Worm (Caenorhabditis elegans): ENCODE data around the gene pin-2.

The pin-2 gene

ce11 chrIV:12785988-12786387, 7.7 kb upstream of the pin-2 start (continued):
- TF ChIP-seq attf-6 (GFP tag; IDR thresholded peaks at IDR 0.05) = peak; percentile 94
- TF ChIP-seq hmg-20 (GFP tag; IDR thresholded peaks at IDR 0.05) = no peak
- no peak for TF ChIP-seq ZK185.1 (tag; optimal IDR thresholded peaks at IDR 0.05; ENCODE audit: poor library complexity, severe bottlenecking)
- no peak for TF ChIP-seq zim-3 (tag; optimal IDR thresholded peaks at IDR 0.05)
- peak; percentile 55; the same call in 1 of the 2 replicates for TF ChIP-seq nfyb-1 (GFP tag; IDR thresholded peaks at IDR 0.05)
- no peak for TF ChIP-seq B0261.1 (tag; optimal IDR thresholded peaks at IDR 0.05)
- TF ChIP-seq nhr-90 (tag; optimal IDR thresholded peaks at IDR 0.05) = no peak
- TF ChIP-seq zfh-2 (GFP tag; conservative IDR thresholded peaks at IDR 0.05) = no peak
- no peak for TF ChIP-seq somi-1 (GFP tag; optimal IDR thresholded peaks at IDR 0.05)
- TF ChIP-seq ztf-26 (tag; optimal IDR thresholded peaks at IDR 0.05) = no peak
- no peak for TF ChIP-seq sdz-38 (tag; optimal IDR thresholded peaks at IDR 0.05)
- no peak for TF ChIP-seq dpl-1 (GFP tag; optimal IDR thresholded peaks at IDR 0.05)
- TF ChIP-seq C06A6.2 (GFP tag; conservative IDR thresholded peaks at IDR 0.05) = no peak
- peak; percentile 81 for TF ChIP-seq dox-1 (GFP tag; IDR thresholded peaks at IDR 0.05)
- TF ChIP-seq ama-1 (optimal IDR thresholded peaks at IDR 0.05) = no peak
- TF ChIP-seq ama-1 (GFP tag; optimal IDR thresholded peaks at IDR 0.05) = no peak
- no peak for TF ChIP-seq ccch-3 (GFP tag; optimal IDR thresholded peaks at IDR 0.05)
- peak; percentile 49; the same call in 1 of the 2 replicates for TF ChIP-seq mcd-1 (GFP tag; IDR thresholded peaks at IDR 0.05)
- no peak for TF ChIP-seq aptf-3 (GFP tag; IDR thresholded peaks at IDR 0.05)
- TF ChIP-seq lin-54 (GFP tag; optimal IDR thresholded peaks at IDR 0.05) = peak; percentile 5
- TF ChIP-seq F49E8.2 (tag; optimal IDR thresholded peaks at IDR 0.05; ENCODE audit: insufficient read depth) = peak; percentile 58
- no peak for TF ChIP-seq atf-7 (tag; optimal IDR thresholded peaks at IDR 0.05)
- peak; percentile 65 for TF ChIP-seq snpc-3.4 (tag; optimal IDR thresholded peaks at IDR 0.05)
- TF ChIP-seq Y79H2A.3 (GFP tag; conservative IDR thresholded peaks at IDR 0.05) = no peak
- no peak for TF ChIP-seq sptf-2 (GFP tag; optimal IDR thresholded peaks at IDR 0.05)
- no peak for TF ChIP-seq pha-4 (tag; optimal IDR thresholded peaks at IDR 0.05)
- no peak for TF ChIP-seq lin-35 (GFP tag; optimal IDR thresholded peaks at IDR 0.05)
- TF ChIP-seq F55B11.4 (tag; optimal IDR thresholded peaks at IDR 0.05; ENCODE audit: borderline replicate concordance, insufficient read depth) = no peak
- TF ChIP-seq Y95B8A.8 (GFP tag; IDR thresholded peaks at IDR 0.05) = no peak
- no peak for TF ChIP-seq Y67H2A.10 (GFP tag; conservative IDR thresholded peaks at IDR 0.05)
- TF ChIP-seq rpc-1 (optimal IDR thresholded peaks at IDR 0.05) = no peak
- TF ChIP-seq rpc-1 (tag; optimal IDR thresholded peaks at IDR 0.05) = no peak
- TF ChIP-seq let-526 (GFP tag; IDR thresholded peaks at IDR 0.05) = no peak
- no peak for TF ChIP-seq lag-1 (GFP tag; IDR thresholded peaks at IDR 0.05)
- TF ChIP-seq madf-3 (GFP tag; IDR thresholded peaks at IDR 0.05) = no peak
- no peak for TF ChIP-seq nhr-27 (tag; optimal IDR thresholded peaks at IDR 0.05)
- TF ChIP-seq madf-8 (GFP tag; conservative IDR thresholded peaks at IDR 0.05) = 0 out of 2 replicates have a peak, but pooled peaks have one; percentile 38
- TF ChIP-seq F52B5.7 (tag; optimal IDR thresholded peaks at IDR 0.05) = no peak
- TF ChIP-seq F39B2.1 (GFP tag; IDR thresholded peaks at IDR 0.05) = no peak
- no peak for TF ChIP-seq ztf-3 (GFP tag; optimal IDR thresholded peaks at IDR 0.05)
- TF ChIP-seq ets-4 (GFP tag; optimal IDR thresholded peaks at IDR 0.05) = no peak
- no peak for TF ChIP-seq T26A5.8 (tag; optimal IDR thresholded peaks at IDR 0.05)
- TF ChIP-seq ekl-4 (GFP tag; IDR thresholded peaks at IDR 0.05) = no peak; the same call in 1 of the 2 replicates
- no peak for TF ChIP-seq egrh-3 (GFP tag; IDR thresholded peaks at IDR 0.05)
- no peak for TF ChIP-seq akir-1 (GFP tag; optimal IDR thresholded peaks at IDR 0.05)
- no peak for TF ChIP-seq T07F8.4 (tag; optimal IDR thresholded peaks at IDR 0.05)
- 0 out of 2 replicates have a peak, but pooled peaks have one; percentile 11 for TF ChIP-seq Y56A3A.18 (GFP tag; IDR thresholded peaks at IDR 0.05)
- TF ChIP-seq F23B12.7 (tag; optimal IDR thresholded peaks at IDR 0.05; ENCODE audit: insufficient read depth) = no peak
- peak; percentile 60 for TF ChIP-seq lsl-1 (GFP tag; optimal IDR thresholded peaks at IDR 0.05)
- TF ChIP-seq B0336.3 (GFP tag; IDR thresholded peaks at IDR 0.05) = peak; percentile 66; the same call in 1 of the 2 replicates
